Fruit fly (Drosophila melanogaster) whole organism, embryonic: ENCODE data around the gene PNKP.
A peak's percentile ranks its signal among the peaks of the same experiment; 100 is the strongest.

ENCODE experiments used
- B-H2 ChIP-seq: fragments of 200-800 bp; sonication (Bioruptor generic); optimal IDR thresholded peaks from 2 replicates; lab custom pipeline; 2018; ENCODE audit warnings: missing biosample characterization, mild to moderate bottlenecking, missing genetic modification characterization
- Bteb2 ChIP-seq: fragments of 200-800 bp; sonication (Bioruptor generic); optimal IDR thresholded peaks from 2 replicates; lab custom pipeline; 2016; ENCODE audit warnings: missing biosample characterization, missing genetic modification characterization
- CG10209 ChIP-seq: fragments of 200-800 bp; sonication (Bioruptor generic); optimal IDR thresholded peaks from 3 replicates; lab custom pipeline; 2017; ENCODE audit warnings: missing biosample characterization, mild to moderate bottlenecking, missing genetic modification characterization, missing genetic modification reagents
- CG10462 ChIP-seq: fragments of 200-800 bp; sonication (Bioruptor generic); optimal IDR thresholded peaks from 2 replicates; lab custom pipeline; 2016; ENCODE audit warnings: missing biosample characterization, missing genetic modification characterization
- CG13287 ChIP-seq: fragments of 200-800 bp; sonication (Bioruptor generic); IDR thresholded peaks from 2 replicates; pipeline ENCODE4 v1.3.6; 2022; ENCODE audit warnings: missing biosample characterization, missing genetic modification characterization; ENCODE audit not compliant: partially characterized antibody
- CG14965 ChIP-seq: fragments of 200-800 bp; sonication (Bioruptor generic); optimal IDR thresholded peaks from 2 replicates; lab custom pipeline; 2016; ENCODE audit warnings: missing biosample characterization, missing genetic modification characterization, borderline replicate concordance
- CG16779 ChIP-seq: fragments of 200-800 bp; sonication (Bioruptor generic); IDR thresholded peaks from 2 replicates; pipeline ENCODE4 v1.3.6; 2022; ENCODE audit warnings: missing biosample characterization, missing genetic modification characterization
- CG16815 ChIP-seq: fragments of 200-800 bp; sonication (Bioruptor generic); optimal IDR thresholded peaks from 3 replicates; lab custom pipeline; 2017; ENCODE audit warnings: missing biosample characterization, mild to moderate bottlenecking, missing genetic modification characterization
- CG17361 ChIP-seq: fragments of 200-800 bp; sonication (Bioruptor generic); IDR thresholded peaks from 3 replicates; pipeline ENCODE4 v1.3.6; 2022; ENCODE audit warnings: missing biosample characterization, missing genetic modification characterization
- CG2129 ChIP-seq: fragments of 200-800 bp; sonication (Bioruptor generic); IDR thresholded peaks from 2 replicates; pipeline ENCODE4 v1.3.6; 2022; ENCODE audit warnings: missing biosample characterization, missing genetic modification characterization; ENCODE audit not compliant: partially characterized antibody
- CG3995 ChIP-seq: fragments of 200-800 bp; sonication (Bioruptor generic); optimal IDR thresholded peaks from 3 replicates; lab custom pipeline; 2016; ENCODE audit warnings: missing biosample characterization, missing genetic modification characterization
- CG4328 ChIP-seq: fragments of 200-800 bp; sonication (Bioruptor generic); optimal IDR thresholded peaks from 3 replicates; lab custom pipeline; 2017; ENCODE audit warnings: missing biosample characterization, missing genetic modification reagents, missing genetic modification characterization
- CG4617 ChIP-seq: fragments of 200-800 bp; sonication (Bioruptor generic); optimal IDR thresholded peaks from 3 replicates; lab custom pipeline; 2016; ENCODE audit warnings: missing biosample characterization, missing genetic modification characterization, borderline replicate concordance
- CG4730 ChIP-seq: fragments of 200-800 bp; sonication (Bioruptor generic); IDR thresholded peaks from 2 replicates; pipeline ENCODE4 v1.3.6; 2022; ENCODE audit warnings: missing biosample characterization, missing genetic modification characterization
- CG6683 ChIP-seq: fragments of 200-800 bp; sonication (Bioruptor generic); optimal IDR thresholded peaks from 2 replicates; lab custom pipeline; 2017; ENCODE audit warnings: missing biosample characterization, mild to moderate bottlenecking, missing genetic modification characterization, missing genetic modification reagents
- CG7271 ChIP-seq: fragments of 200-800 bp; sonication (Bioruptor generic); optimal IDR thresholded peaks from 2 replicates; lab custom pipeline; 2018; ENCODE audit warnings: missing biosample characterization, mild to moderate bottlenecking, missing genetic modification characterization, moderate library complexity
- CG8089 ChIP-seq: fragments of 200-800 bp; sonication (Bioruptor generic); optimal IDR thresholded peaks from 3 replicates; lab custom pipeline; 2016; ENCODE audit warnings: missing biosample characterization, missing genetic modification characterization
- CG9215 ChIP-seq: fragments of 200-800 bp; sonication (Bioruptor generic); IDR thresholded peaks from 2 replicates; pipeline ENCODE4 v1.3.6; 2022; ENCODE audit warnings: missing biosample characterization, missing genetic modification characterization
- CG9437 ChIP-seq: fragments of 200-800 bp; sonication (Bioruptor generic); optimal IDR thresholded peaks from 2 replicates; lab custom pipeline; 2018; ENCODE audit warnings: missing biosample characterization, mild to moderate bottlenecking, missing genetic modification characterization
- CG9932 ChIP-seq: fragments of 200-800 bp; sonication (Bioruptor generic); IDR thresholded peaks from 2 replicates; pipeline ENCODE4 v1.3.6; 2022; ENCODE audit warnings: missing biosample characterization, missing genetic modification characterization
- Dfd ChIP-seq, 2 experiments: fragments of >200 bp; optimal IDR thresholded peaks; 2 replicates each; lab custom pipeline; 2017; ENCODE audit warnings: missing biosample characterization in 2 of 2, missing genetic modification characterization in 2 of 2
- ERR ChIP-seq: fragments of 200-800 bp; sonication (Bioruptor generic); optimal IDR thresholded peaks from 2 replicates; lab custom pipeline; 2016; ENCODE audit warnings: missing biosample characterization, missing genetic modification characterization
- Fer1 ChIP-seq: fragments of 200-800 bp; sonication (Bioruptor generic); optimal IDR thresholded peaks from 2 replicates; lab custom pipeline; 2017; ENCODE audit warnings: missing biosample characterization, mild to moderate bottlenecking, missing genetic modification characterization
- Fer3 ChIP-seq: fragments of 200-800 bp; sonication (Bioruptor generic); optimal IDR thresholded peaks from 2 replicates; lab custom pipeline; 2018; ENCODE audit warnings: missing biosample characterization, mild to moderate bottlenecking, missing genetic modification characterization, moderate library complexity
- GATAe ChIP-seq: fragments of 200-800 bp; sonication (Bioruptor generic); conservative IDR thresholded peaks from 2 replicates; pipeline ENCODE4 v1.3.6; 2022; ENCODE audit warnings: missing biosample characterization, missing genetic modification characterization
- HLH3B ChIP-seq: fragments of 200-800 bp; sonication (Bioruptor generic); IDR thresholded peaks from 2 replicates; pipeline ENCODE4 v1.3.6; 2022; ENCODE audit warnings: missing biosample characterization, missing genetic modification characterization
- Hr78 ChIP-seq, 2 experiments: fragments of 200-800 bp in 1 of 2; fragments of >200 bp in 1 of 2; sonication (Bioruptor generic) in 1 of 2; optimal IDR thresholded peaks; 2 replicates each; lab custom pipeline; 2017 to 2019; ENCODE audit warnings: missing biosample characterization in 2 of 2, missing genetic modification characterization in 2 of 2, mild to moderate bottlenecking in 1 of 2, moderate library complexity in 1 of 2
- Lpt ChIP-seq: fragments of >200 bp; optimal IDR thresholded peaks from 2 replicates; lab custom pipeline; 2018; ENCODE audit warnings: missing biosample characterization, missing genetic modification characterization
- NC2β ChIP-seq: fragments of 200-800 bp; sonication (Bioruptor generic); optimal IDR thresholded peaks from 2 replicates; lab custom pipeline; 2016; ENCODE audit warnings: missing biosample characterization, missing genetic modification characterization
- NFAT ChIP-seq: fragments of 200-800 bp; sonication (Bioruptor generic); IDR thresholded peaks from 2 replicates; pipeline ENCODE4 v1.3.6; 2022; ENCODE audit warnings: missing biosample characterization, missing genetic modification characterization
- Nf-YB ChIP-seq: fragments of 200-800 bp; sonication (Bioruptor generic); optimal IDR thresholded peaks from 3 replicates; lab custom pipeline; 2019; ENCODE audit warnings: missing biosample characterization, mild to moderate bottlenecking, missing genetic modification characterization, moderate library complexity
- Trl ChIP-seq, 3 experiments: fragments of >200 bp in 2 of 3; fragments of 200-800 bp in 1 of 3; sonication (Bioruptor generic) in 1 of 3; optimal IDR thresholded peaks; 2 replicates in 1 of 3; 3 replicates in 2 of 3; lab custom pipeline; 2016 to 2017; ENCODE audit warnings: missing biosample characterization in 1 of 3, missing genetic modification characterization in 1 of 3
- Vsx1 ChIP-seq: fragments of 200-800 bp; sonication (Bioruptor generic); optimal IDR thresholded peaks from 2 replicates; lab custom pipeline; 2017; ENCODE audit warnings: missing biosample characterization, mild to moderate bottlenecking, missing genetic modification characterization, missing genetic modification reagents
- Xbp1 ChIP-seq: fragments of 200-800 bp; sonication (Bioruptor generic); optimal IDR thresholded peaks from 3 replicates; lab custom pipeline; 2016; ENCODE audit warnings: missing biosample characterization, mild to moderate bottlenecking, missing genetic modification characterization
- bbx ChIP-seq: fragments of 200-800 bp; sonication (Bioruptor generic); IDR thresholded peaks from 2 replicates; pipeline ENCODE4 v1.3.6; 2022; ENCODE audit warnings: missing biosample characterization, missing genetic modification characterization; ENCODE audit not compliant: partially characterized antibody
- bigmax ChIP-seq: fragments of 200-800 bp; sonication (Bioruptor generic); optimal IDR thresholded peaks from 2 replicates; lab custom pipeline; 2018; ENCODE audit warnings: missing biosample characterization, mild to moderate bottlenecking, missing genetic modification characterization
- chm ChIP-seq: fragments of 200-800 bp; sonication (Bioruptor generic); IDR thresholded peaks from 2 replicates; pipeline ENCODE4 v1.3.6; 2022; ENCODE audit warnings: missing biosample characterization, missing genetic modification characterization
- crp ChIP-seq, 2 experiments: fragments of 200-800 bp; sonication (Bioruptor generic); optimal IDR thresholded peaks; 2 replicates in 1 of 2; 3 replicates in 1 of 2; lab custom pipeline; 2017; ENCODE audit warnings: missing biosample characterization in 2 of 2, missing genetic modification characterization in 2 of 2, mild to moderate bottlenecking in 1 of 2, moderate library complexity in 1 of 2
- dpn ChIP-seq, 2 experiments: fragments of 200-800 bp; sonication (Bioruptor generic); optimal IDR thresholded peaks; 3 replicates each; lab custom pipeline; 2016; ENCODE audit warnings: missing biosample characterization in 2 of 2, missing genetic modification characterization in 2 of 2
- ftz-f1 ChIP-seq: fragments of 200-800 bp; sonication (Bioruptor generic); optimal IDR thresholded peaks from 2 replicates; lab custom pipeline; 2016; ENCODE audit warnings: missing biosample characterization, missing genetic modification characterization
- gfzf ChIP-seq: fragments of 200-800 bp; sonication (Bioruptor generic); optimal IDR thresholded peaks from 2 replicates; lab custom pipeline; 2016; ENCODE audit warnings: missing biosample characterization, mild to moderate bottlenecking, missing genetic modification characterization, moderate library complexity
- gro ChIP-seq: fragments of 200-800 bp; sonication (Bioruptor generic); optimal IDR thresholded peaks from 2 replicates; lab custom pipeline; 2016; ENCODE audit warnings: missing biosample characterization, missing genetic modification characterization
- jumu ChIP-seq: fragments of 200-800 bp; sonication (Bioruptor generic); optimal IDR thresholded peaks from 3 replicates; lab custom pipeline; 2016; ENCODE audit warnings: missing biosample characterization, missing genetic modification characterization
- kni ChIP-seq: fragments of 200-800 bp; sonication (Bioruptor generic); optimal IDR thresholded peaks from 3 replicates; lab custom pipeline; 2017; ENCODE audit warnings: mild to moderate bottlenecking, missing biosample characterization, missing genetic modification reagents, missing genetic modification characterization
- odd ChIP-seq: fragments of 200-800 bp; sonication (Bioruptor generic); optimal IDR thresholded peaks from 2 replicates; lab custom pipeline; 2017; ENCODE audit warnings: missing biosample characterization, mild to moderate bottlenecking, missing genetic modification characterization
- run ChIP-seq: fragments of 200-800 bp; sonication (Bioruptor generic); optimal IDR thresholded peaks from 3 replicates; lab custom pipeline; 2018; ENCODE audit warnings: missing biosample characterization, mild to moderate bottlenecking, missing genetic modification characterization
- stc ChIP-seq: fragments of 200-800 bp; sonication (Bioruptor generic); IDR thresholded peaks from 2 replicates; pipeline ENCODE4 v1.3.6; 2022; ENCODE audit warnings: missing biosample characterization, missing genetic modification characterization
- vfl ChIP-seq: fragments of 200-800 bp; sonication (Bioruptor generic); optimal IDR thresholded peaks from 2 replicates; lab custom pipeline; 2016; ENCODE audit warnings: missing biosample characterization, missing genetic modification characterization
- z ChIP-seq: fragments of 200-800 bp; sonication (Bioruptor generic); IDR thresholded peaks from 3 replicates; pipeline ENCODE4 v1.3.6; 2022; ENCODE audit warnings: missing biosample characterization, missing genetic modification characterization

PNKP gene

dm6 chr3R:8349449-8350115, 6.3 kb upstream of the PNKP start, which contains the start of gene Atg13 (continued):
- TF ChIP-seq B-H2 (GFP tag; lab: Kevin White, UChicago) = peak; percentile 25
- TF ChIP-seq ftz-f1 (GFP tag; lab: Kevin White, UChicago) = no peak
- TF ChIP-seq CG4617 = peak; percentile 51
- no peak for TF ChIP-seq bigmax (GFP tag; lab: Kevin White, UChicago)
- TF ChIP-seq ERR = no peak
- TF ChIP-seq Trl (optimal IDR thresholded peaks at IDR 0.05; lab: Kevin White, UChicago) = no peak
- no peak for TF ChIP-seq Trl (GFP tag; optimal IDR thresholded peaks at IDR 0.05; lab: Kevin White, UChicago)
- TF ChIP-seq Bteb2 (GFP tag; lab: Kevin White, UChicago) = no peak
- no peak for TF ChIP-seq Vsx1 (GFP tag; lab: Kevin White, UChicago)
- no peak for TF ChIP-seq CG8089
- no peak for TF ChIP-seq NC2β (GFP tag; lab: Kevin White, UChicago)
- peak; percentile 48 for TF ChIP-seq CG2129
- TF ChIP-seq Lpt (GFP tag; lab: Kevin White, UChicago) = no peak
- peak; percentile 8 for TF ChIP-seq CG10209 (GFP tag; lab: Kevin White, UChicago)
- TF ChIP-seq HLH3B (GFP tag; lab: Robert Waterston, UW) = no peak
- no peak for TF ChIP-seq CG4328 (GFP tag; lab: Kevin White, UChicago)
- no peak for TF ChIP-seq run
- no peak for TF ChIP-seq CG14965 (GFP tag; lab: Kevin White, UChicago)
- TF ChIP-seq Xbp1 (GFP tag; lab: Kevin White, UChicago) = peak; percentile 72
- peak; percentile 89 for TF ChIP-seq bbx (GFP tag; lab: Robert Waterston, UW)
- TF ChIP-seq CG9437 (GFP tag; lab: Kevin White, UChicago) = peak; percentile 96
- TF ChIP-seq NFAT (GFP tag; lab: Robert Waterston, UW) = peak; percentile 51; the same call in 1 of the 2 replicates
- peak; percentile 79 for TF ChIP-seq CG17361
- TF ChIP-seq crp (GFP tag; optimal IDR thresholded peaks at IDR 0.05; lab: Kevin White, UChicago) = peak in 1 of 2 experiments; percentile 26
- TF ChIP-seq CG10462 (GFP tag; lab: Kevin White, UChicago) = no peak
- TF ChIP-seq gro (GFP tag; lab: Kevin White, UChicago) = no peak
- no peak for TF ChIP-seq vfl (GFP tag; lab: Kevin White, UChicago)
- peak; percentile 18; the same call in 1 of the 2 replicates for TF ChIP-seq CG9932 (GFP tag; lab: Robert Waterston, UW)
- peak; percentile 72 for TF ChIP-seq CG13287 (GFP tag; lab: Robert Waterston, UW)
- no peak for TF ChIP-seq z (GFP tag; lab: Robert Waterston, UW)
- TF ChIP-seq CG4730 = no peak
- peak; percentile 70; the same call in 1 of the 2 replicates for TF ChIP-seq chm (GFP tag; lab: Robert Waterston, UW)
- peak; percentile 32 for TF ChIP-seq CG16815 (GFP tag; lab: Kevin White, UChicago)
- no peak for TF ChIP-seq kni
- TF ChIP-seq CG16779 (GFP tag; lab: Robert Waterston, UW) = no peak
- TF ChIP-seq gfzf (GFP tag; lab: Kevin White, UChicago) = no peak
- TF ChIP-seq jumu (GFP tag; lab: Kevin White, UChicago) = no peak
- no peak for TF ChIP-seq GATAe
- TF ChIP-seq dpn (GFP tag; optimal IDR thresholded peaks at IDR 0.05; lab: Kevin White, UChicago) = peak in 1 of 2 experiments; percentile 16
- no peak for TF ChIP-seq Fer3 (tag; lab: Kevin White, UChicago)
- TF ChIP-seq Fer1 (GFP tag; lab: Kevin White, UChicago) = peak; percentile 12
- TF ChIP-seq CG7271 (tag; lab: Kevin White, UChicago) = no peak
- no peak for TF ChIP-seq stc (GFP tag; lab: Robert Waterston, UW)
- TF ChIP-seq odd (GFP tag; lab: Kevin White, UChicago) = no peak
- peak in 1 of 2 experiments; percentile 51 for TF ChIP-seq Dfd (GFP tag; optimal IDR thresholded peaks at IDR 0.05; lab: Kevin White, UChicago)
- no peak for TF ChIP-seq Hr78 (GFP tag; optimal IDR thresholded peaks at IDR 0.05; lab: Kevin White, UChicago)
- TF ChIP-seq CG9215 (GFP tag; lab: Robert Waterston, UW) = no peak
- TF ChIP-seq CG6683 (GFP tag; lab: Kevin White, UChicago) = no peak
- TF ChIP-seq Nf-YB = no peak
- no peak for TF ChIP-seq CG3995 (GFP tag; lab: Kevin White, UChicago)
